Fruit fly (Drosophila melanogaster) whole organism, embryonic: ENCODE data around the gene pyd.
A peak's percentile ranks its signal among the peaks of the same experiment; 100 is the strongest.

Experiments
- CG12236 ChIP-seq: fragments of 200-800 bp; sonication (Bioruptor generic); optimal IDR thresholded peaks from 2 replicates; lab custom pipeline; 2016; ENCODE audit warnings: missing biosample characterization, missing genetic modification characterization
- CG13624 ChIP-seq: fragments of 200-800 bp; sonication (Bioruptor generic); optimal IDR thresholded peaks from 2 replicates; lab custom pipeline; 2016; ENCODE audit warnings: missing biosample characterization, missing genetic modification characterization
- crol ChIP-seq: fragments of 200-800 bp; sonication (Bioruptor generic); IDR thresholded peaks from 2 replicates; pipeline ENCODE4 v1.3.6; 2022; ENCODE audit warnings: missing biosample characterization, missing genetic modification characterization
- danr ChIP-seq: fragments of 200-800 bp; sonication (Bioruptor generic); IDR thresholded peaks from 2 replicates; pipeline ENCODE4 v1.3.6; 2022; ENCODE audit warnings: missing biosample characterization, missing genetic modification characterization
- run ChIP-seq: fragments of 200-800 bp; sonication (Bioruptor generic); optimal IDR thresholded peaks from 3 replicates; lab custom pipeline; 2018; ENCODE audit warnings: missing biosample characterization, mild to moderate bottlenecking, missing genetic modification characterization
- tll ChIP-seq, 2 experiments: fragments of 200-800 bp in 1 of 2; fragments of >200 bp in 1 of 2; sonication (Bioruptor generic) in 1 of 2; optimal IDR thresholded peaks; 2 replicates each; lab custom pipeline; 2017 to 2019; ENCODE audit warnings: missing biosample characterization in 2 of 2, missing genetic modification characterization in 2 of 2, mild to moderate bottlenecking in 1 of 2, moderate library complexity in 1 of 2

dm6 chr3R:8848190-8848589 is 83.5 kb downstream of the pyd start:
- peak; percentile 87 for TF ChIP-seq crol (GFP tag; lab: Robert Waterston, UW)
- TF ChIP-seq CG13624 (GFP tag; lab: Kevin White, UChicago), result no peak
- TF ChIP-seq CG12236, result no peak
- no peak for TF ChIP-seq danr (GFP tag; lab: Robert Waterston, UW)
- TF ChIP-seq tll (GFP tag; optimal IDR thresholded peaks at IDR 0.05; lab: Kevin White, UChicago), result peak in 1 of 2 experiments; percentile 80
- no peak for TF ChIP-seq run (tag; lab: Kevin White, UChicago)
